Worm (Caenorhabditis elegans): Measurements from ENCODE around the gene F33C8.2.

- TF ChIP-seq tag-97 (GFP tag; IDR thresholded peaks at IDR 0.05) (no peak), nhr-237 (tag; optimal IDR thresholded peaks at IDR 0.05) (no peak), ZK546.5 (tag; optimal IDR thresholded peaks at IDR 0.05) (no peak), gei-8 (GFP tag; optimal IDR thresholded peaks at IDR 0.05) (no peak), unc-62 (GFP tag; optimal IDR thresholded peaks at IDR 0.05 in 1 of 2) (peak in 1 of 2 experiments; percentile 94), unc-62 (tag; optimal IDR thresholded peaks at IDR 0.05) (no peak), F49E8.2 (tag; optimal IDR thresholded peaks at IDR 0.05; ENCODE audit: borderline replicate concordance) (no peak), fos-1 (tag; optimal IDR thresholded peaks at IDR 0.05) (no peak), hlh-11 (tag; optimal IDR thresholded peaks at IDR 0.05) (peak; percentile 56), lin-38 (GFP tag; IDR thresholded peaks at IDR 0.05) (no peak), mep-1 (tag; optimal IDR thresholded peaks at IDR 0.05) (no peak), unc-39 (tag; optimal IDR thresholded peaks at IDR 0.05) (no peak)
These were observed 47.8 kb downstream of the F33C8.2 start for ce11 chrX:14768989-14769388.
